Fruit fly (Drosophila melanogaster) whole organism, embryonic: ENCODE data around the gene WASp.
A peak's percentile ranks its signal among the peaks of the same experiment; 100 is the strongest.

ENCODE experiments used
- CG10274 ChIP-seq: fragments of 200-800 bp; sonication (Bioruptor generic); optimal IDR thresholded peaks from 3 replicates; lab custom pipeline; 2017; ENCODE audit warnings: missing biosample characterization, mild to moderate bottlenecking, missing genetic modification characterization
- CG10366 ChIP-seq: fragments of 200-800 bp; sonication (Bioruptor generic); IDR thresholded peaks from 2 replicates; pipeline ENCODE4 v1.3.6; 2022; ENCODE audit warnings: missing biosample characterization, missing genetic modification characterization
- CG11093 ChIP-seq: fragments of 200-800 bp; sonication (Bioruptor generic); IDR thresholded peaks from 3 replicates; pipeline ENCODE4 v1.3.6; 2022; ENCODE audit warnings: missing biosample characterization, missing genetic modification characterization
- CG14441 ChIP-seq: fragments of 200-800 bp; sonication (Bioruptor generic); IDR thresholded peaks from 2 replicates; pipeline ENCODE4 v1.3.6; 2022; ENCODE audit warnings: missing biosample characterization, missing genetic modification characterization
- CG15011 ChIP-seq: fragments of 200-800 bp; sonication (Bioruptor generic); optimal IDR thresholded peaks from 3 replicates; lab custom pipeline; 2018; ENCODE audit warnings: missing biosample characterization, mild to moderate bottlenecking, missing genetic modification characterization
- CG17385 ChIP-seq: fragments of 200-800 bp; sonication (Bioruptor generic); optimal IDR thresholded peaks from 3 replicates; lab custom pipeline; 2018; ENCODE audit warnings: missing biosample characterization, mild to moderate bottlenecking, missing genetic modification characterization
- CG17612 ChIP-seq: fragments of 200-800 bp; sonication (Bioruptor generic); IDR thresholded peaks from 2 replicates; pipeline ENCODE4 v1.3.6; 2022; ENCODE audit warnings: missing biosample characterization, missing genetic modification characterization
- CG17912 ChIP-seq: fragments of 200-800 bp; sonication (Bioruptor generic); optimal IDR thresholded peaks from 2 replicates; lab custom pipeline; 2018; ENCODE audit warnings: missing biosample characterization, mild to moderate bottlenecking, missing genetic modification characterization
- CG18764 ChIP-seq: fragments of 200-800 bp; sonication (Bioruptor generic); optimal IDR thresholded peaks from 3 replicates; lab custom pipeline; 2016; ENCODE audit warnings: missing biosample characterization, missing genetic modification characterization
- CG30403 ChIP-seq: fragments of 200-800 bp; sonication (Bioruptor generic); optimal IDR thresholded peaks from 3 replicates; lab custom pipeline; 2016; ENCODE audit warnings: missing biosample characterization, missing genetic modification characterization
- CG3847 ChIP-seq: fragments of 200-800 bp; sonication (Bioruptor generic); IDR thresholded peaks from 2 replicates; pipeline ENCODE4 v1.3.6; 2022; ENCODE audit warnings: missing biosample characterization, missing genetic modification characterization
- CG4404 ChIP-seq: fragments of 200-800 bp; sonication (Bioruptor generic); IDR thresholded peaks from 2 replicates; pipeline ENCODE4 v1.3.6; 2022; ENCODE audit warnings: missing biosample characterization, missing genetic modification characterization
- CG5180 ChIP-seq: fragments of 200-800 bp; sonication (Bioruptor generic); optimal IDR thresholded peaks from 3 replicates; lab custom pipeline; 2017; ENCODE audit warnings: missing biosample characterization, missing genetic modification characterization, mild to moderate bottlenecking, moderate library complexity, missing genetic modification reagents
- CG6272 ChIP-seq: fragments of 200-800 bp; sonication (Bioruptor generic); IDR thresholded peaks from 2 replicates; pipeline ENCODE4 v1.3.6; 2022; ENCODE audit warnings: missing biosample characterization, missing genetic modification characterization
- CG8281 ChIP-seq: fragments of 200-800 bp; sonication (Bioruptor generic); optimal IDR thresholded peaks from 2 replicates; lab custom pipeline; 2018; ENCODE audit warnings: missing biosample characterization, mild to moderate bottlenecking, missing genetic modification characterization, moderate library complexity
- CG8388 ChIP-seq: fragments of 200-800 bp; sonication (Bioruptor generic); optimal IDR thresholded peaks from 2 replicates; lab custom pipeline; 2019; ENCODE audit warnings: missing biosample characterization, mild to moderate bottlenecking, missing genetic modification characterization, moderate library complexity
- CrebB ChIP-seq: fragments of 200-800 bp; sonication (Bioruptor generic); optimal IDR thresholded peaks from 3 replicates; lab custom pipeline; 2018; ENCODE audit warnings: missing biosample characterization, mild to moderate bottlenecking, missing genetic modification characterization
- GATAe ChIP-seq: fragments of 200-800 bp; sonication (Bioruptor generic); conservative IDR thresholded peaks from 2 replicates; pipeline ENCODE4 v1.3.6; 2022; ENCODE audit warnings: missing biosample characterization, missing genetic modification characterization
- Hsf ChIP-seq: fragments of 200-800 bp; sonication (Bioruptor generic); optimal IDR thresholded peaks from 3 replicates; lab custom pipeline; 2016; ENCODE audit warnings: missing biosample characterization, missing genetic modification characterization
- Kr ChIP-seq: fragments of 200-800 bp; sonication (Bioruptor generic); optimal IDR thresholded peaks from 2 replicates; lab custom pipeline; 2017; ENCODE audit warnings: missing biosample characterization, mild to moderate bottlenecking, missing genetic modification characterization
- Nf-YB ChIP-seq: fragments of 200-800 bp; sonication (Bioruptor generic); optimal IDR thresholded peaks from 3 replicates; lab custom pipeline; 2019; ENCODE audit warnings: missing biosample characterization, mild to moderate bottlenecking, missing genetic modification characterization, moderate library complexity
- Opbp ChIP-seq: fragments of 200-800 bp; sonication (Bioruptor generic); IDR thresholded peaks from 3 replicates; pipeline ENCODE4 v1.3.6; 2022; ENCODE audit warnings: missing biosample characterization, missing genetic modification characterization; ENCODE audit not compliant: partially characterized antibody
- Pdp1 ChIP-seq, 2 experiments: fragments of 200-800 bp; sonication (Bioruptor generic); optimal IDR thresholded peaks; 3 replicates each; lab custom pipeline; 2016; ENCODE audit warnings: missing biosample characterization in 2 of 2, missing genetic modification characterization in 2 of 2, mild to moderate bottlenecking in 1 of 2, moderate library complexity in 1 of 2
- Rfx ChIP-seq: fragments of 200-800 bp; sonication (Bioruptor generic); IDR thresholded peaks from 2 replicates; pipeline ENCODE4 v1.3.6; 2022; ENCODE audit warnings: missing biosample characterization, missing genetic modification characterization
- Scr ChIP-seq: fragments of 200-800 bp; sonication (Bioruptor generic); IDR thresholded peaks from 2 replicates; pipeline ENCODE4 v1.3.6; 2022; ENCODE audit warnings: missing biosample characterization, missing genetic modification characterization; ENCODE audit not compliant: partially characterized antibody
- Spps ChIP-seq: fragments of 200-800 bp; sonication (Bioruptor generic); optimal IDR thresholded peaks from 2 replicates; lab custom pipeline; 2018; ENCODE audit warnings: missing biosample characterization, mild to moderate bottlenecking, missing genetic modification characterization
- Ssrp ChIP-seq: fragments of 200-800 bp; sonication (Bioruptor generic); optimal IDR thresholded peaks from 2 replicates; lab custom pipeline; 2018; ENCODE audit warnings: missing biosample characterization, mild to moderate bottlenecking, missing genetic modification characterization, moderate library complexity
- Trl ChIP-seq, 3 experiments: fragments of >200 bp in 2 of 3; fragments of 200-800 bp in 1 of 3; sonication (Bioruptor generic) in 1 of 3; optimal IDR thresholded peaks; 2 replicates in 1 of 3; 3 replicates in 2 of 3; lab custom pipeline; 2016 to 2017; ENCODE audit warnings: missing biosample characterization in 1 of 3, missing genetic modification characterization in 1 of 3
- Xrp1 ChIP-seq: fragments of 200-800 bp; sonication (Bioruptor generic); IDR thresholded peaks from 2 replicates; pipeline ENCODE4 v1.3.6; 2022; ENCODE audit warnings: missing biosample characterization, missing genetic modification characterization
- chm ChIP-seq: fragments of 200-800 bp; sonication (Bioruptor generic); IDR thresholded peaks from 2 replicates; pipeline ENCODE4 v1.3.6; 2022; ENCODE audit warnings: missing biosample characterization, missing genetic modification characterization
- dmrt99B ChIP-seq: fragments of 200-800 bp; sonication (Bioruptor generic); optimal IDR thresholded peaks from 2 replicates; lab custom pipeline; 2018; ENCODE audit warnings: missing biosample characterization, mild to moderate bottlenecking, missing genetic modification characterization, moderate library complexity
- exex ChIP-seq: fragments of 200-800 bp; sonication (Bioruptor generic); optimal IDR thresholded peaks from 4 replicates; lab custom pipeline; 2018; ENCODE audit warnings: missing biosample characterization, mild to moderate bottlenecking, missing genetic modification characterization, moderate library complexity
- grn ChIP-seq: fragments of 200-800 bp; sonication (Bioruptor generic); optimal IDR thresholded peaks from 3 replicates; lab custom pipeline; 2017; ENCODE audit warnings: missing biosample characterization, missing genetic modification characterization
- hth ChIP-seq: fragments of >200 bp; optimal IDR thresholded peaks from 2 replicates; lab custom pipeline; 2017; ENCODE audit warnings: inconsistent platforms
- inv ChIP-seq: fragments of 200-800 bp; sonication (Bioruptor generic); IDR thresholded peaks from 2 replicates; pipeline ENCODE4 v1.3.6; 2022; ENCODE audit warnings: missing biosample characterization, missing genetic modification characterization; ENCODE audit not compliant: partially characterized antibody
- ken ChIP-seq: fragments of 200-800 bp; sonication (Bioruptor generic); IDR thresholded peaks from 3 replicates; pipeline ENCODE4 v1.3.6; 2022; ENCODE audit warnings: missing biosample characterization, missing genetic modification characterization
- lbe ChIP-seq: fragments of 200-800 bp; sonication (Bioruptor generic); optimal IDR thresholded peaks from 2 replicates; lab custom pipeline; 2016; ENCODE audit warnings: missing biosample characterization, mild to moderate bottlenecking, missing genetic modification characterization
- luna ChIP-seq: fragments of 200-800 bp; sonication (Bioruptor generic); optimal IDR thresholded peaks from 2 replicates; lab custom pipeline; 2016; ENCODE audit warnings: missing biosample characterization, missing genetic modification characterization
- nerfin-1 ChIP-seq: fragments of 200-800 bp; sonication (Bioruptor generic); optimal IDR thresholded peaks from 3 replicates; lab custom pipeline; 2019; ENCODE audit warnings: missing biosample characterization, mild to moderate bottlenecking, missing genetic modification characterization, moderate library complexity
- otp ChIP-seq: fragments of 200-800 bp; sonication (Bioruptor generic); IDR thresholded peaks from 3 replicates; pipeline ENCODE4, ENCODE4 v1.3.6; 2022; ENCODE audit warnings: missing biosample characterization, missing genetic modification characterization
- p53 ChIP-seq: fragments of 200-800 bp; sonication (Bioruptor generic); optimal IDR thresholded peaks from 2 replicates; lab custom pipeline; 2016; ENCODE audit warnings: missing biosample characterization, missing genetic modification characterization
- pzg ChIP-seq: fragments of 200-800 bp; sonication (Bioruptor generic); optimal IDR thresholded peaks from 3 replicates; lab custom pipeline; 2018; ENCODE audit warnings: missing biosample characterization, mild to moderate bottlenecking, missing genetic modification characterization, moderate library complexity
- sens-2 ChIP-seq: fragments of 200-800 bp; sonication (Bioruptor generic); IDR thresholded peaks from 2 replicates; pipeline ENCODE4 v1.3.6; 2022; ENCODE audit warnings: missing biosample characterization, missing genetic modification characterization
- ssp ChIP-seq: fragments of 200-800 bp; sonication (Bioruptor generic); IDR thresholded peaks from 2 replicates; pipeline ENCODE4 v1.3.6; 2022; ENCODE audit warnings: missing biosample characterization, missing genetic modification characterization
- tgo ChIP-seq: fragments of 200-800 bp; sonication (Bioruptor generic); IDR thresholded peaks from 3 replicates; pipeline ENCODE4 v1.3.6; 2022; ENCODE audit warnings: missing biosample characterization, missing genetic modification characterization
- tin ChIP-seq: fragments of 200-800 bp; sonication (Bioruptor generic); optimal IDR thresholded peaks from 3 replicates; lab custom pipeline; 2016; ENCODE audit warnings: missing biosample characterization, missing genetic modification characterization
- tio ChIP-seq: fragments of 200-800 bp; sonication (Bioruptor generic); optimal IDR thresholded peaks from 2 replicates; lab custom pipeline; 2017; ENCODE audit warnings: missing biosample characterization, missing genetic modification characterization, inconsistent platforms
- tup ChIP-seq: fragments of 200-800 bp; sonication (Bioruptor generic); optimal IDR thresholded peaks from 2 replicates; lab custom pipeline; 2016; ENCODE audit warnings: missing biosample characterization, mild to moderate bottlenecking, missing genetic modification characterization, moderate library complexity
- usp ChIP-seq: fragments of >200 bp; optimal IDR thresholded peaks from 2 replicates; lab custom pipeline; 2017; ENCODE audit warnings: missing biosample characterization, missing genetic modification characterization

The WASp gene

dm6 chr3R:28857287-28858024, 25.6 kb upstream of the WASp start (continued):
- TF ChIP-seq ken (GFP tag; lab: Robert Waterston, UW) (peak; percentile 57; the same call in 1 of the 3 replicates), CG8281 (tag; lab: Kevin White, UChicago) (no peak), pzg (GFP tag; lab: Kevin White, UChicago) (no peak), Opbp (GFP tag; lab: Robert Waterston, UW) (no peak), inv (GFP tag; lab: Robert Waterston, UW) (no peak), CG8388 (GFP tag; lab: Kevin White, UChicago) (peak; percentile 45), CG14441 (GFP tag; lab: Robert Waterston, UW) (peak; percentile 45), Kr (GFP tag; lab: Kevin White, UChicago) (no peak), Scr (GFP tag; lab: Robert Waterston, UW) (no peak), usp (GFP tag; lab: Kevin White, UChicago) (no peak), tup (GFP tag; lab: Kevin White, UChicago) (no peak), sens-2 (GFP tag; lab: Robert Waterston, UW) (peak; percentile 41; the same call in 1 of the 2 replicates), p53 (GFP tag; lab: Kevin White, UChicago) (no peak), CG17385 (GFP tag; lab: Kevin White, UChicago) (peak; percentile 51), Spps (tag; lab: Kevin White, UChicago) (no peak), CG10274 (GFP tag; lab: Kevin White, UChicago) (no peak), Hsf (GFP tag; lab: Kevin White, UChicago) (no peak), CG15011 (GFP tag; lab: Kevin White, UChicago) (no peak), CG5180 (GFP tag; lab: Kevin White, UChicago) (peak; percentile 19), nerfin-1 (no peak), grn (peak; percentile 53), Nf-YB (GFP tag; lab: Kevin White, UChicago) (no peak), GATAe (GFP tag; lab: Robert Waterston, UW) (0 out of 2 replicates have a peak, but pooled peaks have one; percentile 15), CG11093 (no peak), ssp (no peak), CG17612 (GFP tag; lab: Robert Waterston, UW) (no peak), otp (GFP tag; lab: Robert Waterston, UW) (no peak), Trl (optimal IDR thresholded peaks at IDR 0.05; lab: Kevin White, UChicago) (no peak), Trl (GFP tag; optimal IDR thresholded peaks at IDR 0.05; lab: Kevin White, UChicago) (peak; percentile 35), Rfx (GFP tag; lab: Robert Waterston, UW) (peak; percentile 19; the same call in 1 of the 2 replicates), exex (tag; lab: Kevin White, UChicago) (no peak), chm (GFP tag; lab: Robert Waterston, UW) (no peak), CG17912 (no peak), CG10366 (GFP tag; lab: Robert Waterston, UW) (peak; percentile 38), CG3847 (0 out of 2 replicates have a peak, but pooled peaks have one; percentile 23), Ssrp (tag; lab: Kevin White, UChicago) (peak; percentile 42), Xrp1 (peak; percentile 63), luna (GFP tag; lab: Kevin White, UChicago) (no peak), Pdp1 (GFP tag; optimal IDR thresholded peaks at IDR 0.05; lab: Kevin White, UChicago) (peak in 1 of 2 experiments; percentile 94), CrebB (tag; lab: Kevin White, UChicago) (no peak), dmrt99B (tag; lab: Kevin White, UChicago) (peak; percentile 68), CG6272 (GFP tag; lab: Robert Waterston, UW) (no peak), tio (GFP tag; lab: Kevin White, UChicago) (no peak), hth (lab: Kevin White, UChicago) (no peak), CG18764 (GFP tag; lab: Kevin White, UChicago) (no peak), tgo (GFP tag; lab: Robert Waterston, UW) (peak; percentile 33; the same call in 1 of the 3 replicates), tin (GFP tag; lab: Kevin White, UChicago) (peak; percentile 15), CG30403 (peak; percentile 42), CG4404 (GFP tag; lab: Robert Waterston, UW) (no peak), lbe (no peak)
